Fruit fly (Drosophila melanogaster) whole organism: Measurements from ENCODE around the gene CG11537.

Experiments used
- CG8478 ChIP-seq: fragments of >200 bp; optimal IDR thresholded peaks from 2 replicates; lab custom pipeline; 2018; ENCODE audit warnings: inconsistent platforms
- Dll ChIP-seq: fragments of >200 bp; optimal IDR thresholded peaks from 2 replicates; lab custom pipeline; 2017
- EcR ChIP-seq, 2 experiments: fragments of >200 bp; optimal IDR thresholded peaks; 2 replicates each; lab custom pipeline; 2017; ENCODE audit warnings: missing biosample characterization in 2 of 2, missing genetic modification characterization in 2 of 2, missing genetic modification reagents in 2 of 2
- pan ChIP-seq: fragments of >200 bp; optimal IDR thresholded peaks from 2 replicates; lab custom pipeline; 2017
- psq ChIP-seq: fragments of >200 bp; optimal IDR thresholded peaks from 2 replicates; lab custom pipeline; 2017
- usp ChIP-seq: fragments of >200 bp; optimal IDR thresholded peaks from 2 replicates; lab custom pipeline; 2017; ENCODE audit warnings: missing biosample characterization, missing genetic modification characterization, mixed read lengths

The CG11537 gene

dm6 chr3L:3143383-3143962 is at the start of gene CG11537, which contains the start of gene Alg2:
Gene CG11537, minus strand, starts transcription at chr3L:3143457.
Gene Alg2, plus strand, starts transcription at chr3L:3143808.
- TF ChIP-seq Dll (no peak), EcR (GFP tag; optimal IDR thresholded peaks at IDR 0.05; lab: Kevin White, UChicago) (no peak), psq (lab: Kevin White, UChicago) (no peak), pan (lab: Kevin White, UChicago) (no peak), CG8478 (no peak), usp (GFP tag; lab: Kevin White, UChicago) (no peak)

- no peak for TF ChIP-seq EcR (GFP tag; optimal IDR thresholded peaks at IDR 0.05; lab: Kevin White, UChicago)
Observed at dm6 chr3L:3192912-3193311, 49.7 kb upstream of the CG11537 start, which contains the start of gene Hsp83. Gene Hsp83, plus strand, starts transcription at chr3L:3192969.

DNA sequence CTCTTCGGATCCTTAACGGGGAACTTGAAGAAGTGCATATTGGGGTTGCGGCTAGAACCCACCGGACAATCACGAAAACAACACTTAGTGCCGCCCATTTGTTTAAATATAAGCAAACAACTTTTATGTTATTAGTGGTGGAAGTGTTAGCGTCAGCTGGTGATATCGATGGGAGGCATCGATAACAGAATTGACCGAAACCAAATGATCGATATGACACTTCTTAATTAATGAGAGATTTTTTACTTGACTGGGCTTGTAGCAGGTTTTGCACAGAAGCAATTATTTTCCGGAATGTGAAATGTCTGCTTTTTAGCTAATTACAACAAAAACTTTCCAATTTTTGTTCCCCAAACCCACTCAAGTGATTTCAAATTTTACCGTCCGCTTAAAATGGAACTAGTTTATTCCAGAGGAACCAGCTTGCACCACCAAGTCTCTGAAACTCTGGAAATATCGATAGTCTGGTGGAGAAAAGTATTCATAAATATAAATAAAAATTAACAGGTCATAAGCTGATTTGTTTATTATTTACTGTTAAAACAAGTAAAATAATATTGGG is 49.2 kb upstream of the CG11537 start, which contains the start of gene CG14965:
TSS of gene CG14965 (minus strand) at position 159 of the 562 bp plus-strand sequence.
- TF ChIP-seq EcR (GFP tag; optimal IDR thresholded peaks at IDR 0.05; lab: Kevin White, UChicago): no peak
- TF ChIP-seq CG8478: no peak
- TF ChIP-seq pan (lab: Kevin White, UChicago): no peak
- no peak for TF ChIP-seq psq (lab: Kevin White, UChicago)
- TF ChIP-seq Dll: no peak
- no peak for TF ChIP-seq usp (GFP tag; lab: Kevin White, UChicago)

- TF ChIP-seq CG8478 (no peak), EcR (GFP tag; optimal IDR thresholded peaks at IDR 0.05; lab: Kevin White, UChicago) (no peak), usp (GFP tag; lab: Kevin White, UChicago) (no peak), psq (lab: Kevin White, UChicago) (no peak), Dll (no peak), pan (lab: Kevin White, UChicago) (no peak)
Observed at dm6 chr3L:3189647-3190046, 46.4 kb upstream of the CG11537 start, which contains the start of the genes CG42525 and CG14958. Gene CG42525, minus strand, starts transcription at chr3L:3189747. Gene CG14958, plus strand, starts transcription at chr3L:3189978.

DNA sequence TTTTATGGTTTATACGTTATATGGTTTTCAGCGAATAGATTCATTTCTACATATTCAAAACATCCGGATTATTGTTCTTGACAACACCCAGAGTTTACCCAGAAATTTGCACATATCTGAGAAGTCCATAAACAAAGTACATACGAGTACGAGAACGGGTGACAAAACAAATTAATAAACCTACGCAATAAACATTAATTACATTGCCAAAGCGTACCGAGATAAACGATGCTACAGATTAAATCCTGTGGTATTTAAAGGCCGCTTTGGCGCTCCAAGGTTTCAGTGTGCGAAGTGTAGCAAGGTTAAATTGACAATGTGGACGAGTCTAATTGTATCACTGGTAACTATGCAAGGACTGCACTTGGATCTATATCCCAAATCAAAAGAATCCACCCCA is 44.0 kb upstream of the CG11537 start, which contains the start of gene CG14957:
TSS of gene CG14957 (plus strand) at position 301 of the 400 bp plus-strand sequence.
- TF ChIP-seq usp (GFP tag; lab: Kevin White, UChicago): no peak
- no peak for TF ChIP-seq EcR (GFP tag; optimal IDR thresholded peaks at IDR 0.05; lab: Kevin White, UChicago)
- TF ChIP-seq pan (lab: Kevin White, UChicago): no peak
- TF ChIP-seq CG8478: no peak
- no peak for TF ChIP-seq psq (lab: Kevin White, UChicago)
- no peak for TF ChIP-seq Dll

DNA sequence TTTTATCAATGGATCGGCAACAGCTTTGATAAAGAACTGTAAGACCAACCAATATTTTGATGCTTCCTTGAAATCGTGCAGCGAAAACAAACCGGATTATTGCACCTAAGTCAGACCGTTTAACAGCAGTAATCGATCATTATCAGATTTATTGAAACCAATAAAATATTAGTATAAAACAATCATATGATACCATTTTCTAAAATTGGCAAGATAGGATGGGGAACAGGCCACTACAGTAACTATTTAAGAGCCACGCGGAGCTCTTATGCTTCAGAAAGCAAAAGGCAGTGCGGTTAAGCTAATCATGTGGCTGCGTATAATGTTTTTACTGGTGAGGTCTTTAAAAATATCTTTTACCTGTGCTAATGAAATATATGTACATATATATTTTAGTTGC is 43.1 kb upstream of the CG11537 start, which contains the start of gene CG32284:
TSS of gene CG32284 (plus strand) at position 301 of the 400 bp plus-strand sequence.
- TF ChIP-seq CG8478 (no peak), usp (GFP tag; lab: Kevin White, UChicago) (no peak), Dll (no peak), EcR (GFP tag; optimal IDR thresholded peaks at IDR 0.05; lab: Kevin White, UChicago) (no peak), psq (lab: Kevin White, UChicago) (no peak), pan (lab: Kevin White, UChicago) (no peak)

DNA sequence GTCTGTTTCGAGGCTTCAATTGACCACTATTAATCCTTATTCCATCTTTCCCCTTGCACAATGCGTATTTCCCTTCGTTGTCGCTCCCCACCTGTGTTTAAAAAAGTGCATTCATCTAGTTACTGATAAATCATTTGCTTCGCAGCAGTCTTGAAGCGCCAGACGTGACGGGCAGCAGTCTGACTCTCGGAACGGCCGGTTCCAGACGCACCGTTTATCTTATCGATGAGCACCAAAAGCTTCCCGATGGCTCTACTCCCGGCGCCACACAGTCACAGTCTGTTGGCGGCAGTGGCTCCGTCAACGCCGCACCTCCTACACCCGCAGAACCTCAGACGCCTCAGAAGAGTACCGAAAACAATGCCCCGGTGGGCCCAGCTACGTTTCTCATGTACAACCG is 40.8 kb upstream of the CG11537 start, which contains the start of gene CG42494:
TSS of gene CG42494 (plus strand) at position 301 of the 400 bp plus-strand sequence.
- no peak for TF ChIP-seq CG8478
- TF ChIP-seq Dll: no peak
- TF ChIP-seq psq (lab: Kevin White, UChicago): no peak
- TF ChIP-seq EcR (GFP tag; optimal IDR thresholded peaks at IDR 0.05; lab: Kevin White, UChicago): no peak
- TF ChIP-seq usp (GFP tag; lab: Kevin White, UChicago): no peak
- TF ChIP-seq pan (lab: Kevin White, UChicago): no peak

DNA sequence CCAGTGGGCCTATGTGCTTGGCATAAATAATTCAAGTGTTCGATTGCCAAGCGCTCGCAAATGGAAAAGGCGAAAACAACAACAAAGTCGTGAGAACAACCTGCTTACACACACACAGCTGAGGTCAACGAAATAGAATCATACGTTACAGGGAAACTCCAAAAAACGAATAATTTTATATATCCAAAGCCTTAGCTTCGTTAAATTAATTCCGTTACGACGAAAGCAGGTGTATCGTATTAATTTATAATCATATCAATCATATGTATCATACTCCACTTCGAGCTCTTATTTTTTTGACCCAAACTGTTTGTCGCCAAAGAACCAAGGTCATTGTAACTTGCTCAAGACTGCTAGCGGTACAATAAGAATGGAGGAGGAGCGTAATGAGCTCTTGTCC is 36.2 kb upstream of the CG11537 start:
- peak in 1 of 2 experiments; percentile 79 for TF ChIP-seq EcR (GFP tag; optimal IDR thresholded peaks at IDR 0.05; lab: Kevin White, UChicago)
- TF ChIP-seq psq (lab: Kevin White, UChicago): no peak

- TF ChIP-seq pan (lab: Kevin White, UChicago): no peak
Observed at dm6 chr3L:3178530-3179096, 35.4 kb upstream of the CG11537 start, which contains the start of the genes MnM and Girdin. Gene MnM, minus strand, starts transcription at chr3L:3178580. Gene Girdin, plus strand, starts transcription at chr3L:3178930.

DNA sequence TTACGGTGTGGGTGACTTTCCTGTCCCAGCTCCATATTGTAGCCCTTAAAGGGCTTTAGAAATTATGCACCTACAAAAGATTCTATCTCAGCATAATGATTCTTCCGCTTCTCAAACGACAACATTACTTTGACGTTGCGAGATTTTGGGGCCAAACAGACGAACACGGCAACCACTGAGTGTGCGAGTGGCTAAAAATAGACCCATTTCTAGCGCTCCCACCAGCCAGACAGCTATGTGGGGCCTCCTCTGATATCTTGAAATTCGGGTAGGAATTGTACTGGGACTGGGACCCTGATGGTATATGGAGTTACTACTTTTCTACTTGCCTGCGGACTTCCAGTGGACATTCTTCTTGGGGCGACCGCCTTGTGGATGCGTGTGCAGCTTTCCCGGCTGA is 34.6 kb upstream of the CG11537 start:
- TF ChIP-seq usp (GFP tag; lab: Kevin White, UChicago) (no peak), EcR (GFP tag; optimal IDR thresholded peaks at IDR 0.05; lab: Kevin White, UChicago) (no peak), psq (lab: Kevin White, UChicago) (no peak), pan (lab: Kevin White, UChicago) (no peak), CG8478 (no peak), Dll (no peak)

dm6 chr3L:3172445-3172844 is 29.2 kb upstream of the CG11537 start, which contains the start of gene CG14963:
Gene CG14963, minus strand, starts transcription at chr3L:3172545.
- TF ChIP-seq pan (lab: Kevin White, UChicago): no peak
- TF ChIP-seq usp (GFP tag; lab: Kevin White, UChicago): no peak
- TF ChIP-seq CG8478: no peak
- TF ChIP-seq EcR (GFP tag; optimal IDR thresholded peaks at IDR 0.05; lab: Kevin White, UChicago): no peak
- no peak for TF ChIP-seq Dll
- TF ChIP-seq psq (lab: Kevin White, UChicago): no peak

dm6 chr3L:3169107-3169506 is 25.9 kb upstream of the CG11537 start, which contains the start of the genes CG32278 and CG32281:
Gene CG32278, plus strand, starts transcription at chr3L:3169286.
Gene CG32281, plus strand, starts transcription at chr3L:3169375.
- TF ChIP-seq pan (lab: Kevin White, UChicago) (no peak), usp (GFP tag; lab: Kevin White, UChicago) (no peak), CG8478 (no peak), psq (lab: Kevin White, UChicago) (no peak), Dll (no peak), EcR (GFP tag; optimal IDR thresholded peaks at IDR 0.05; lab: Kevin White, UChicago) (no peak)
